Worm (Caenorhabditis elegans) whole organism, mixed stage, embryonic: ENCODE measurements around the gene coh-3.

ENCODE experiments used
- bed-3 ChIP-seq: fragments of 200-800 bp; sonication (Bioruptor generic); optimal IDR thresholded peaks from 3 replicates; lab custom pipeline; 2018; ENCODE audit warnings: mild to moderate bottlenecking, missing genetic modification characterization, moderate library complexity, missing compliant biosample characterization
- blmp-1 ChIP-seq: fragments of 150-350 bp; optimal IDR thresholded peaks from 2 replicates; lab custom pipeline; 2014; ENCODE audit warnings: missing biosample characterization, missing genetic modification characterization
- ceh-39 ChIP-seq: fragments of 150-350 bp; optimal IDR thresholded peaks from 2 replicates; lab custom pipeline; 2014; ENCODE audit warnings: missing biosample characterization, missing genetic modification characterization
- ceh-43 ChIP-seq: fragments of 200-800 bp; sonication (Bioruptor generic); optimal IDR thresholded peaks from 2 replicates; lab custom pipeline; 2018; ENCODE audit warnings: mild to moderate bottlenecking, missing genetic modification characterization, moderate library complexity, missing compliant biosample characterization
- ces-1 ChIP-seq: fragments of 150-350 bp; optimal IDR thresholded peaks from 2 replicates; lab custom pipeline; 2014; ENCODE audit warnings: missing biosample characterization, missing genetic modification reagents, missing genetic modification characterization
- cnd-1 ChIP-seq: fragments of 200-800 bp; sonication (Bioruptor generic); optimal IDR thresholded peaks from 2 replicates; lab custom pipeline; 2018; ENCODE audit warnings: mild to moderate bottlenecking, missing genetic modification characterization, missing compliant biosample characterization
- elt-1 ChIP-seq: sonication (generic microtip); optimal IDR thresholded peaks from 2 replicates; lab custom pipeline; 2017; ENCODE audit warnings: missing genetic modification characterization, mild to moderate bottlenecking, missing compliant biosample characterization, antibody characterized with exemption, moderate library complexity, borderline replicate concordance; ENCODE audit not compliant: insufficient read depth
- elt-3 ChIP-seq: fragments of 150-350 bp; optimal IDR thresholded peaks from 2 replicates; lab custom pipeline; 2014; ENCODE audit warnings: missing biosample characterization, missing genetic modification characterization
- flh-1 ChIP-seq: fragments of 200-800 bp; sonication (Bioruptor generic); optimal IDR thresholded peaks from 2 replicates; lab custom pipeline; 2018; ENCODE audit warnings: mild to moderate bottlenecking, missing genetic modification characterization, moderate library complexity, missing compliant biosample characterization
- hlh-1 ChIP-seq: fragments of 150-350 bp; optimal IDR thresholded peaks from 2 replicates; lab custom pipeline; 2014; ENCODE audit warnings: missing biosample characterization, missing genetic modification reagents, missing genetic modification characterization
- lin-13 ChIP-seq: fragments of 150-350 bp; optimal IDR thresholded peaks from 2 replicates; lab custom pipeline; 2014; ENCODE audit warnings: missing biosample characterization, missing genetic modification characterization
- lin-32 ChIP-seq: fragments of 200-800 bp; sonication (Bioruptor generic); optimal IDR thresholded peaks from 2 replicates; lab custom pipeline; 2018; ENCODE audit warnings: mild to moderate bottlenecking, missing genetic modification characterization, missing compliant biosample characterization
- lsy-2 ChIP-seq: fragments of 150-350 bp; optimal IDR thresholded peaks from 2 replicates; lab custom pipeline; 2014; ENCODE audit warnings: missing biosample characterization, missing genetic modification characterization
- mab-5 ChIP-seq: fragments of 150-350 bp; optimal IDR thresholded peaks from 2 replicates; lab custom pipeline; 2014; ENCODE audit warnings: missing biosample characterization, missing genetic modification characterization
- mep-1 ChIP-seq: fragments of 150-350 bp; optimal IDR thresholded peaks from 2 replicates; lab custom pipeline; 2017; ENCODE audit warnings: missing biosample characterization, missing genetic modification reagents, missing genetic modification characterization, inconsistent platforms
- mls-2 ChIP-seq: sonication (generic microtip); optimal IDR thresholded peaks from 2 replicates; lab custom pipeline; 2016; ENCODE audit warnings: mild to moderate bottlenecking, missing genetic modification characterization, moderate library complexity, missing compliant biosample characterization
- nhr-2 ChIP-seq: fragments of 150-350 bp; optimal IDR thresholded peaks from 2 replicates; lab custom pipeline; 2014; ENCODE audit warnings: missing biosample characterization, missing genetic modification characterization
- nhr-237 ChIP-seq: fragments of 150-350 bp; optimal IDR thresholded peaks from 2 replicates; lab custom pipeline; 2014; ENCODE audit warnings: missing biosample characterization, missing genetic modification characterization
- nhr-28 ChIP-seq: fragments of 150-350 bp; optimal IDR thresholded peaks from 2 replicates; lab custom pipeline; 2014; ENCODE audit warnings: missing biosample characterization, missing genetic modification characterization
- nhr-76 ChIP-seq: sonication (generic microtip); optimal IDR thresholded peaks from 2 replicates; lab custom pipeline; 2017; ENCODE audit warnings: missing biosample characterization, missing genetic modification characterization
- snpc-4 ChIP-seq: fragments of 150-350 bp; optimal IDR thresholded peaks from 2 replicates; lab custom pipeline; 2014; ENCODE audit warnings: missing biosample characterization, missing genetic modification characterization
- sptf-1 ChIP-seq: sonication (generic microtip); optimal IDR thresholded peaks from 2 replicates; lab custom pipeline; 2017; ENCODE audit warnings: mild to moderate bottlenecking, missing genetic modification characterization, moderate library complexity, missing compliant biosample characterization
- tbx-8 ChIP-seq: fragments of 200-800 bp; sonication (Bioruptor generic); optimal IDR thresholded peaks from 2 replicates; lab custom pipeline; 2018; ENCODE audit warnings: mild to moderate bottlenecking, missing genetic modification characterization, moderate library complexity, missing compliant biosample characterization
- unc-120 ChIP-seq: sonication (generic microtip); optimal IDR thresholded peaks from 2 replicates; lab custom pipeline; 2017; ENCODE audit warnings: missing genetic modification characterization, missing compliant biosample characterization; ENCODE audit not compliant: poor library complexity, severe bottlenecking
- unc-39 ChIP-seq: fragments of 150-350 bp; optimal IDR thresholded peaks from 2 replicates; lab custom pipeline; 2014; ENCODE audit warnings: missing biosample characterization, missing genetic modification characterization
- unc-62 ChIP-seq: fragments of 150-350 bp; optimal IDR thresholded peaks from 2 replicates; lab custom pipeline; 2014; ENCODE audit warnings: missing biosample characterization, missing genetic modification reagents, missing genetic modification characterization
- zip-8 ChIP-seq: fragments of 150-350 bp; optimal IDR thresholded peaks from 2 replicates; lab custom pipeline; 2014; ENCODE audit warnings: missing biosample characterization, missing genetic modification characterization

Gene coh-3

ce11 chrV:14436195-14436594 is 21.0 kb upstream of the coh-3 start:
- no peak for TF ChIP-seq ces-1 (GFP tag; lab: Kevin White, UChicago)
- TF ChIP-seq ceh-39 = no peak
- no peak for TF ChIP-seq sptf-1 (tag; lab: Kevin White, UChicago)
- peak; percentile 65 for TF ChIP-seq nhr-2
- TF ChIP-seq nhr-237 (tag; lab: Kevin White, UChicago) = no peak
- TF ChIP-seq zip-8 (tag; lab: Kevin White, UChicago) = no peak
- TF ChIP-seq, all 35 proteins: peak for 1

ce11 chrV:14437355-14437754 is 19.9 kb upstream of the coh-3 start:
- TF ChIP-seq zip-8 (tag; lab: Kevin White, UChicago) = peak; percentile 51
- peak; percentile 53 for TF ChIP-seq nhr-2
- no peak for TF ChIP-seq blmp-1
- no peak for TF ChIP-seq ceh-43 (GFP tag; lab: Kevin White, UChicago)
- no peak for TF ChIP-seq unc-62 (GFP tag; lab: Kevin White, UChicago)
- no peak for TF ChIP-seq nhr-76
- TF ChIP-seq nhr-28 = no peak
- TF ChIP-seq elt-1 (tag; lab: Kevin White, UChicago) = no peak
- TF ChIP-seq unc-120 (tag; lab: Kevin White, UChicago) = no peak
- TF ChIP-seq, all 35 proteins: peak for 2

ce11 chrV:14438099-14438739 is 19.0 kb upstream of the coh-3 start:
- peak; percentile 17 for TF ChIP-seq nhr-2
- TF ChIP-seq flh-1 (GFP tag; lab: Kevin White, UChicago) = no peak
- TF ChIP-seq lin-32 (GFP tag; lab: Kevin White, UChicago) = peak; percentile 97

DNA sequence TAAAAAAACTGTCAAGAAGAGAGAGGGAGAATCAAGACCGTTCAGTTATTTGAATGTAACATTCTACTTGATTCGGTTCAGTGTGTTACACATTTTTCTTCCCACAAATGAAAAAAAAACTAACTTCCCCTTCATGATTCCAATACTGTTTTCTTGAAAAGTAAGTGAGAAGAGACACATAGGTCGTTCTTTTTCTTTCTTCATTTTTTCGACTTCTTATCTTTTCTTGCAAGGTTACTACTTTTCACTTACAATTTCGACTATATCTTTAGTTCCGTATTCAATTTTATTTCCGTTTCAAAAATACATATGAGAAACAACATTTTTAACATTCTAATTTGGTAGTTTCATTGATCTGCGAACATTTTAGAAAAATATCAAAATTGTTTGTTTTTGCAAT is 18.0 kb upstream of the coh-3 start:
- TF ChIP-seq bed-3 (no peak), lsy-2 (tag; lab: Kevin White, UChicago) (no peak)

DNA sequence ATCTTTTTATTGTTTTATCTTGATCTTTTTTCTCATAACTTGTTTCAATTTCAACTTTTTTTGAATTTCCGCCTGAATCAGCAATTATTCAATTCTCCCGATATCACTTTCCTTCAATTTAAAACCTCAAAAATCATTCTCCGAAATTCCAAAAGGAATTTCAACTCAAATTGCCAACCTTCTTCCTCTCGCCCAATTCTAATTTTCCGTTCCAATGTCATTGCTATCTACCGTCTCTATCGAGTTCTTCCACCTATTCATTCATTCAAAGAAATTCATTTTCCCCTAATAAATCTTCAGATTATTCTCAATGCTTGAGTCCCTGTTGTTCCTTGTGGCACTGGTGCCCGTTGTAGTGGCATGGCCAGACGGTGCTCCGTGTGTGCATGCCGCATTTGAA is 16.4 kb upstream of the coh-3 start, which contains the start of gene F23B12.4:
TSS of gene F23B12.4 (plus strand) at position 301 of the 400 bp plus-strand sequence.
- TF ChIP-seq sptf-1 (tag; lab: Kevin White, UChicago) = no peak
- no peak for TF ChIP-seq snpc-4 (tag; lab: Kevin White, UChicago)
- TF ChIP-seq mep-1 (tag; lab: Kevin White, UChicago) = no peak
- no peak for TF ChIP-seq nhr-237 (tag; lab: Kevin White, UChicago)
- no peak for TF ChIP-seq ceh-39
- no peak for TF ChIP-seq lin-13
- TF ChIP-seq hlh-1 (tag; lab: Kevin White, UChicago) = no peak
- TF ChIP-seq lsy-2 (tag; lab: Kevin White, UChicago) = no peak
- no peak for TF ChIP-seq elt-3 (tag; lab: Kevin White, UChicago)
- no peak for TF ChIP-seq nhr-76
- TF ChIP-seq flh-1 (GFP tag; lab: Kevin White, UChicago) = no peak
- TF ChIP-seq nhr-2 = no peak
- TF ChIP-seq nhr-28 = no peak
- no peak for TF ChIP-seq mls-2 (tag; lab: Kevin White, UChicago)
- no peak for TF ChIP-seq unc-39 (tag; lab: Kevin White, UChicago)
- TF ChIP-seq bed-3 = no peak

DNA sequence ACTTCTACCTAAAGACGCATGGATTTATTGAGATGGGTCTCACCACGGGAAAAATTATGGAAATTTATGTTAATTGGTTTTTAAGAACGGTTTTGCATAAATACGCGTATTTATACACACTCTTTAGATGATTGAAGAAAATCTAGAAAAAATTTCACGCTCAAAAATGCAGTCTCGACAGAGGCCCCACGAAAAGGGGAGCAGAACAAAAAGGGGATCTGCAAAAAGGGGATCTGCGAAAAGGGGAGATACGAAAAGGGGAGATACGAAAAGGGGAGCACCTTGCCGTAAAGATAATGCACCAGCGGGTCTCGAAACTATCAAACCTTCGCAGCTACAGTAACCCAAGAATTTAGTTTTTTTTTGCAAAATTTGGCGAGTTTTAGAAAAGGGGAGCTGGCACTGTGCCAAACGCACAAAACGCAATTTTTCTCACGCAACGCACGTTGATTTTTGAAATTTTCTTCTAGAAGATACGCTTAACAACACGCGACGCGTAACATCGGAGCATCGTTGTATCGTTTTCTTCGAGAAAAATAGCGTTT is 13.7 kb upstream of the coh-3 start:
- peak; percentile 16 for TF ChIP-seq cnd-1 (tag; lab: Kevin White, UChicago)

DNA sequence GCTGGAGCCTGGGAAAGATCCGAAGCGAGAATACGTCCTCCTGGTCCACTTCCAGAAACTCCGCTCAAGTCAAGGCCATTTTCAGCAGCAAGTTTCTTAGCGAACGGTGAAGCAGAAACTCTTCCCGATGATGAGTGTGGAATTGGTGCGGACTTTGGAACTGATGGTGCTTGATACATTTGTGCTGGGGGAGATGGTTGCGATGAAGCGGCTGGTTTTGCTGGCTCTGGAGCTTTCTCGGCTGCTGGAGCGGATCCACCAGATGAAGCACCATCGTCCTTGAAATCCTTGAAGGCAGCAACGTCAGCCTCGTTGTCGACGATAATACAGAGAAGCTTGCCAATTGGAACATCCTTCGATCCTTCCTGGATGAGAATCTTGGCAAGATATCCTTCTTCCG is 10.8 kb upstream of the coh-3 start:
- no peak for TF ChIP-seq mls-2 (tag; lab: Kevin White, UChicago)
- no peak for TF ChIP-seq lin-32 (GFP tag; lab: Kevin White, UChicago)
- TF ChIP-seq mab-5 (tag; lab: Kevin White, UChicago) = no peak
- no peak for TF ChIP-seq bed-3
- no peak for TF ChIP-seq tbx-8 (GFP tag; lab: Kevin White, UChicago)
- TF ChIP-seq blmp-1 = no peak
- no peak for TF ChIP-seq ceh-39
